Fruit fly (Drosophila melanogaster): ENCODE measurements around the gene CG13901.

The CG13901 gene

dm6 chr3L:804557-805260 is 32.9 kb downstream of the CG13901 start (continued):
- peak; percentile 7 for TF ChIP-seq org-1 (GFP tag; optimal IDR thresholded peaks at IDR 0.05)
- TF ChIP-seq CG3407 (GFP tag; optimal IDR thresholded peaks at IDR 0.05): peak; percentile 22
- peak; percentile 26 for TF ChIP-seq CG17385 (GFP tag; optimal IDR thresholded peaks at IDR 0.05)
- 0 out of 2 replicates have a peak, but pooled peaks have one; percentile 21 for TF ChIP-seq H2.0 (GFP tag; IDR thresholded peaks at IDR 0.05)
- TF ChIP-seq tap (tag; optimal IDR thresholded peaks at IDR 0.05): peak; percentile 19
- TF ChIP-seq Elba2 (GFP tag; optimal IDR thresholded peaks at IDR 0.05): peak; percentile 70
- no peak for TF ChIP-seq CG7271 (tag; optimal IDR thresholded peaks at IDR 0.05)
- TF ChIP-seq Mrtf (GFP tag; IDR thresholded peaks at IDR 0.05): no peak
- no peak for TF ChIP-seq ftz-f1 (GFP tag; optimal IDR thresholded peaks at IDR 0.05)
- peak; percentile 52 for TF ChIP-seq CG1603 (tag; optimal IDR thresholded peaks at IDR 0.05)
- TF ChIP-seq CG10979 (tag; optimal IDR thresholded peaks at IDR 0.05): peak; percentile 60
- peak; percentile 59 for TF ChIP-seq dmrt11E (tag; optimal IDR thresholded peaks at IDR 0.05)
- TF ChIP-seq ATbp (GFP tag; optimal IDR thresholded peaks at IDR 0.05): no peak
- TF ChIP-seq CG18599 (GFP tag; optimal IDR thresholded peaks at IDR 0.05): peak; percentile 52
- peak; percentile 25 for TF ChIP-seq BtbVII (GFP tag; optimal IDR thresholded peaks at IDR 0.05)
- TF ChIP-seq CG8924 (tag; optimal IDR thresholded peaks at IDR 0.05): peak; percentile 1
- no peak for TF ChIP-seq CG4404 (GFP tag; IDR thresholded peaks at IDR 0.05)
- TF ChIP-seq Lpt (GFP tag; optimal IDR thresholded peaks at IDR 0.05): no peak
- no peak for TF ChIP-seq CG15601 (tag; optimal IDR thresholded peaks at IDR 0.05)
- peak; percentile 41 for TF ChIP-seq Sox102F (GFP tag; optimal IDR thresholded peaks at IDR 0.05)
- TF ChIP-seq E2f1 (GFP tag; IDR thresholded peaks at IDR 0.05): peak; percentile 17; the same call in 1 of the 2 replicates
- no peak for TF ChIP-seq CG13894 (tag; optimal IDR thresholded peaks at IDR 0.05)
- TF ChIP-seq CG18011 (GFP tag; optimal IDR thresholded peaks at IDR 0.05): no peak
- no peak for TF ChIP-seq CG9797 (GFP tag; optimal IDR thresholded peaks at IDR 0.05)
- TF ChIP-seq Hey (tag; optimal IDR thresholded peaks at IDR 0.05): peak; percentile 89
- no peak for TF ChIP-seq trem (tag; optimal IDR thresholded peaks at IDR 0.05)
- no peak for TF ChIP-seq rib (GFP tag; IDR thresholded peaks at IDR 0.05)
- no peak for TF ChIP-seq CG33557 (GFP tag; optimal IDR thresholded peaks at IDR 0.05)
- no peak for TF ChIP-seq tin (GFP tag; optimal IDR thresholded peaks at IDR 0.05)
- peak; percentile 64 for TF ChIP-seq gem (tag; optimal IDR thresholded peaks at IDR 0.05)
- no peak for TF ChIP-seq CG7357 (GFP tag; IDR thresholded peaks at IDR 0.05)
- TF ChIP-seq CG17361 (GFP tag; IDR thresholded peaks at IDR 0.05): peak; percentile 53; the same call in 1 of the 3 replicates
- TF ChIP-seq unpg (GFP tag; optimal IDR thresholded peaks at IDR 0.05): peak; percentile 49
- TF ChIP-seq CG16815 (GFP tag; optimal IDR thresholded peaks at IDR 0.05): peak; percentile 1
- TF ChIP-seq odd (GFP tag; optimal IDR thresholded peaks at IDR 0.05): peak; percentile 14
- TF ChIP-seq ato (GFP tag; IDR thresholded peaks at IDR 0.05; ENCODE audit: partially characterized antibody): no peak
- TF ChIP-seq btn (GFP tag; optimal IDR thresholded peaks at IDR 0.05): no peak
- TF ChIP-seq Med (GFP tag): peak; percentile 28
- no peak for TF ChIP-seq CG10274 (GFP tag; optimal IDR thresholded peaks at IDR 0.05)
- no peak for TF ChIP-seq NC2α (GFP tag; optimal IDR thresholded peaks at IDR 0.05)
- TF ChIP-seq Hr51 (GFP tag; optimal IDR thresholded peaks at IDR 0.05): peak in 1 of 2 experiments; percentile 34
- TF ChIP-seq nerfin-1 (tag; optimal IDR thresholded peaks at IDR 0.05): peak; percentile 32
- TF ChIP-seq scrt (GFP tag; optimal IDR thresholded peaks at IDR 0.05): no peak
- TF ChIP-seq dpn (GFP tag; optimal IDR thresholded peaks at IDR 0.05): peak in 1 of 2 experiments; percentile 5
- peak; percentile 13 for TF ChIP-seq CG10209 (GFP tag; optimal IDR thresholded peaks at IDR 0.05)
- peak; percentile 39 for TF ChIP-seq ewg (GFP tag; optimal IDR thresholded peaks at IDR 0.05)
- no peak for TF ChIP-seq crol (GFP tag; IDR thresholded peaks at IDR 0.05)
- TF ChIP-seq CG10565 (GFP tag; optimal IDR thresholded peaks at IDR 0.05): no peak

Measured in whole organism, embryonic.